Fruit fly (Drosophila melanogaster) whole organism: ENCODE data around the gene Afg3l2.

Source experiments
- CG8478 ChIP-seq: fragments of >200 bp; optimal IDR thresholded peaks from 2 replicates; lab custom pipeline; 2018; ENCODE audit warnings: inconsistent platforms
- Dll ChIP-seq: fragments of >200 bp; optimal IDR thresholded peaks from 2 replicates; lab custom pipeline; 2017
- EcR ChIP-seq, 2 experiments: fragments of >200 bp; optimal IDR thresholded peaks; 2 replicates each; lab custom pipeline; 2017; ENCODE audit warnings: missing biosample characterization in 2 of 2, missing genetic modification characterization in 2 of 2, missing genetic modification reagents in 2 of 2
- pan ChIP-seq: fragments of >200 bp; optimal IDR thresholded peaks from 2 replicates; lab custom pipeline; 2017
- psq ChIP-seq: fragments of >200 bp; optimal IDR thresholded peaks from 2 replicates; lab custom pipeline; 2017
- usp ChIP-seq: fragments of >200 bp; optimal IDR thresholded peaks from 2 replicates; lab custom pipeline; 2017; ENCODE audit warnings: missing biosample characterization, missing genetic modification characterization, mixed read lengths

The Afg3l2 gene

dm6 chr3L:17211568-17211967, 30.4 kb downstream of the Afg3l2 start:
- TF ChIP-seq usp (GFP tag; lab: Kevin White, UChicago) (no peak), psq (no peak), pan (lab: Kevin White, UChicago) (no peak), EcR (GFP tag; optimal IDR thresholded peaks at IDR 0.05; lab: Kevin White, UChicago) (no peak), Dll (lab: Kevin White, UChicago) (no peak), CG8478 (lab: Kevin White, UChicago) (no peak)

DNA sequence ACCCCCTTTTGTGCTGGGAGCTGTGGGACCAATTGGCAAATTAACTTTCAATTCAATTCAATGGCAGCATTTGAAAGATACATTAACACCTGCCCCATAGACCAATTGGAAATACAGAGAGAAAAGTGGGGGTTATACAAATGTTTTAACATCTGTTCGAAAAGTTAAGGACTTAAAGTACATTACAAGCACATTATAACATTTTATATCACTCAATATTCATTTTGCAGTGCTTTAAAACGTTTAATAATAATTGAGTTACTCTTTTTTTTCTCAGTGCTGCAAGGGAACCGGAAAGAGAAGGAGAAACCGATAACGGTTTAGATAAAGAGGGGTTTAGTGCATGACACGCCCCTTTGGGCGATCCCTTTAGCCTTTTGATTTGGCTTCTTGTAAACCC, 32.5 kb downstream of the Afg3l2 start:
- no peak for TF ChIP-seq Dll (lab: Kevin White, UChicago)
- TF ChIP-seq psq, result no peak
- TF ChIP-seq CG8478 (lab: Kevin White, UChicago), result no peak
- TF ChIP-seq usp (GFP tag; lab: Kevin White, UChicago), result no peak
- TF ChIP-seq EcR (GFP tag; optimal IDR thresholded peaks at IDR 0.05; lab: Kevin White, UChicago), result no peak
- TF ChIP-seq pan (lab: Kevin White, UChicago), result no peak

DNA sequence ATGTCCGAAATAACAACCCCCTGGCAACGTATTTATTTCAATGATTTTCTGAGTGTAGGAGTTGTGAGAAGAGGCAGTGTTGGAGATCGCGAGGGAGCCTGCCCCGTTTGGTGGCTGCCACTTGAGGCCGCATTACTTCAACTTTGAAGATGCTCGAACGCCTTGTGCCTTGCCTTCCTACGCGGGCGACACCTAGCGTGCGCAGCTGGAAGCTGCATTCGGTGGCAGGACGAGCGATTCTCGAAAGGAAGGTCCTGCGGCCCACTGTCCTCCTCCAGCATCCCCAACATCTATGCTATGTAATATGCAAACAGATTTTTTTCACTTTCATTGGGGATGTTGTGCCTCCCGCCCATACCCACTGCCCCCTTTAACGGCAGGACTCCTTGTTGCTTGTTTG, 33.3 kb downstream of the Afg3l2 start:
- TF ChIP-seq usp (GFP tag; lab: Kevin White, UChicago), result no peak
- TF ChIP-seq CG8478 (lab: Kevin White, UChicago), result no peak
- no peak for TF ChIP-seq EcR (GFP tag; optimal IDR thresholded peaks at IDR 0.05; lab: Kevin White, UChicago)
- TF ChIP-seq Dll (lab: Kevin White, UChicago), result no peak
- TF ChIP-seq psq, result no peak
- no peak for TF ChIP-seq pan (lab: Kevin White, UChicago)
